Worm (Caenorhabditis elegans) whole organism, early embryonic: Measurements from ENCODE around the gene ZC239.20.

Experiments used
- aly-1 ChIP-seq: sonication (generic microtip); optimal IDR thresholded peaks from 2 replicates; lab custom pipeline; 2016; ENCODE audit warnings: missing genetic modification characterization, missing compliant biosample characterization
- ama-1 ChIP-seq: fragments of 150-350 bp; optimal IDR thresholded peaks from 2 replicates; lab custom pipeline; 2014
- ceh-13 ChIP-seq: fragments of 200-800 bp; sonication (Bioruptor generic); optimal IDR thresholded peaks from 2 replicates; lab custom pipeline; 2018; ENCODE audit warnings: mild to moderate bottlenecking, missing genetic modification characterization, missing compliant biosample characterization
- flt-1 ChIP-seq: fragments of 200-800 bp; sonication (Bioruptor generic); IDR thresholded peaks from 2 replicates; pipeline ENCODE4 v1.3.6; 2022; ENCODE audit warnings: missing genetic modification characterization, missing compliant biosample characterization
- hmbx-1 ChIP-seq: sonication (generic microtip); optimal IDR thresholded peaks from 2 replicates; lab custom pipeline; 2016; ENCODE audit warnings: mild to moderate bottlenecking, missing genetic modification characterization, missing compliant biosample characterization
- hmg-4 ChIP-seq: fragments of 200-800 bp; sonication (Bioruptor generic); optimal IDR thresholded peaks from 2 replicates; lab custom pipeline; 2018; ENCODE audit warnings: mild to moderate bottlenecking, missing genetic modification characterization, missing compliant biosample characterization
- sea-1 ChIP-seq: fragments of 200-800 bp; sonication (Bioruptor generic); conservative IDR thresholded peaks from 2 replicates; pipeline ENCODE4 v1.3.6; 2022; ENCODE audit warnings: missing genetic modification characterization, missing compliant biosample characterization

ce11 chrII:3250195-3250594 lies 43.9 kb upstream of the ZC239.20 start:
- TF ChIP-seq sea-1 (GFP tag; lab: Robert Waterston, UW) (no peak), hmbx-1 (no peak), ama-1 (lab: Kevin White, UChicago) (no peak), ceh-13 (GFP tag; lab: Kevin White, UChicago) (no peak), hmg-4 (no peak), flt-1 (GFP tag; lab: Robert Waterston, UW) (no peak), aly-1 (tag; lab: Kevin White, UChicago) (no peak)
